Worm (Caenorhabditis elegans) whole organism, L4/young adult: ENCODE measurements around the gene anmt-3.

Experiments
- W03F9.2 ChIP-seq: fragments of 150-350 bp; optimal IDR thresholded peaks from 2 replicates; lab custom pipeline; 2014; ENCODE audit warnings: missing biosample characterization, missing genetic modification characterization
- dao-5 ChIP-seq: sonication (generic microtip); optimal IDR thresholded peaks from 2 replicates; lab custom pipeline; 2016; ENCODE audit warnings: missing genotype, missing genetic modification characterization, moderate library complexity, missing compliant biosample characterization
- him-1 ChIP-seq: sonication (generic microtip); optimal IDR thresholded peaks from 2 replicates; lab custom pipeline; 2016; ENCODE audit warnings: missing genotype, missing genetic modification reagents, missing genetic modification characterization, missing compliant biosample characterization

DNA sequence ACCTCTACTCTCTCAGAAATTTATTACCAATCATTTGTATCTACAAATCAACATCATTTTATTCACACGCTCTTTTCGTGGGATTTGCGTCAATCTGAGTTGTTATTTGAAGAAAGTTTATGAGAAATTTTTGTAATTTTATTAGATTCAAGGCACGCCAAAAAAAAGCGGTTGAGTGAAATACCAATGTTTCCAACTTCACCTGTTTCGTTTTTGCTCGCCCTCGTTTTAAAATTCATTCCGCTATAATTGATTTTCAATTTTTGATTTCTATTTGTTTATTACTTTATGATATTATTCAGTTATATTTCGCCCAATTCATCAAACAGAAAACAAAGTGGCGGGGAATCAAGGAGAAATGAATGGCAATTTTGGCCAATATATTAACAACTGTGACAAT, 42.6 kb upstream of the anmt-3 start, which contains the start of gene K08H10.10:
- TF ChIP-seq W03F9.2 (tag; lab: Kevin White, UChicago), result no peak
- no peak for TF ChIP-seq him-1
- no peak for TF ChIP-seq dao-5
